Worm (Caenorhabditis elegans) whole organism, L4 larva: ENCODE measurements around the gene ten-1.

Experiments used
- F10B5.3 ChIP-seq: sonication (generic microtip); optimal IDR thresholded peaks from 2 replicates; lab custom pipeline; 2016; ENCODE audit warnings: mild to moderate bottlenecking, missing genetic modification characterization, missing compliant biosample characterization
- F37D6.2 ChIP-seq: sonication (generic microtip); optimal IDR thresholded peaks from 2 replicates; lab custom pipeline; 2016; ENCODE audit warnings: mild to moderate bottlenecking, missing genetic modification characterization, missing compliant biosample characterization
- R02D3.7 ChIP-seq: fragments of 150-350 bp; sonication (generic microtip); optimal IDR thresholded peaks from 3 replicates; lab custom pipeline; 2014; ENCODE audit warnings: missing biosample characterization, missing genetic modification characterization
- T26A8.4 ChIP-seq: fragments of 200-800 bp; sonication (Bioruptor generic); IDR thresholded peaks from 2 replicates; pipeline ENCODE4 v1.3.6; 2022; ENCODE audit warnings: missing genetic modification characterization, missing compliant biosample characterization
- Y105C5A.15 ChIP-seq: fragments of 200-800 bp; sonication (Bioruptor generic); IDR thresholded peaks from 2 replicates; pipeline ENCODE4 v1.3.6; 2022; ENCODE audit warnings: missing genetic modification characterization, missing compliant biosample characterization
- Y75B8A.6 ChIP-seq: fragments of 200-800 bp; sonication (Bioruptor generic); IDR thresholded peaks from 2 replicates; pipeline ENCODE4 v1.3.6; 2022; ENCODE audit warnings: missing genetic modification reagents, missing genetic modification characterization, missing compliant biosample characterization
- ZK337.2 ChIP-seq: fragments of 200-800 bp; sonication (Bioruptor generic); IDR thresholded peaks from 2 replicates; pipeline ENCODE4 v1.3.6; 2022; ENCODE audit warnings: missing genetic modification reagents, missing genetic modification characterization, missing compliant biosample characterization
- ceh-32 ChIP-seq: sonication (generic microtip); optimal IDR thresholded peaks from 2 replicates; lab custom pipeline; 2016; ENCODE audit warnings: mild to moderate bottlenecking, missing genetic modification characterization, missing compliant biosample characterization; ENCODE audit not compliant: poor library complexity
- ceh-82 ChIP-seq: sonication (generic microtip); optimal IDR thresholded peaks from 2 replicates; lab custom pipeline; 2017; ENCODE audit warnings: missing biosample characterization, missing genetic modification characterization
- cey-2 ChIP-seq: sonication (generic microtip); optimal IDR thresholded peaks from 3 replicates; lab custom pipeline; 2017; ENCODE audit warnings: missing genetic modification characterization, mild to moderate bottlenecking, missing compliant biosample characterization, antibody characterized with exemption, borderline replicate concordance; ENCODE audit not compliant: insufficient read depth
- ctbp-1 ChIP-seq: fragments of 200-800 bp; sonication (Bioruptor generic); IDR thresholded peaks from 2 replicates; pipeline ENCODE4 v1.3.6; 2022; ENCODE audit warnings: missing genetic modification reagents, missing genetic modification characterization, missing compliant biosample characterization
- daf-16 ChIP-seq, 3 experiments: sonication (generic microtip); optimal IDR thresholded peaks; 2 replicates each; lab custom pipeline; 2016 to 2017; ENCODE audit warnings: missing genetic modification characterization in 3 of 3, missing genetic modification reagents in 3 of 3, mild to moderate bottlenecking in 2 of 3, missing compliant biosample characterization in 2 of 3, missing biosample characterization in 1 of 3, moderate library complexity in 1 of 3
- daf-8 ChIP-seq: fragments of 200-800 bp; sonication (Bioruptor generic); IDR thresholded peaks from 2 replicates; pipeline ENCODE4 v1.3.6; 2022; ENCODE audit warnings: missing genetic modification characterization, missing compliant biosample characterization
- dmd-6 ChIP-seq: fragments of 200-800 bp; sonication (Bioruptor generic); IDR thresholded peaks from 2 replicates; pipeline ENCODE4 v1.3.6; 2022; ENCODE audit warnings: missing genetic modification reagents, missing genetic modification characterization, missing compliant biosample characterization
- dmd-8 ChIP-seq: fragments of 200-800 bp; sonication (Bioruptor generic); IDR thresholded peaks from 2 replicates; pipeline ENCODE4 v1.3.6; 2022; ENCODE audit warnings: missing genetic modification characterization, missing compliant biosample characterization
- dpl-1 ChIP-seq: fragments of 150-350 bp; optimal IDR thresholded peaks from 2 replicates; lab custom pipeline; 2014; ENCODE audit warnings: missing biosample characterization, missing genetic modification reagents, missing genetic modification characterization
- egl-27 ChIP-seq: sonication (generic microtip); optimal IDR thresholded peaks from 3 replicates; lab custom pipeline; 2017; ENCODE audit warnings: missing biosample characterization, missing genetic modification reagents, missing genetic modification characterization
- fkh-10 ChIP-seq: fragments of 150-350 bp; optimal IDR thresholded peaks from 2 replicates; lab custom pipeline; 2014; ENCODE audit warnings: missing biosample characterization, missing genetic modification reagents, missing genetic modification characterization
- fos-1 ChIP-seq: fragments of 150-350 bp; optimal IDR thresholded peaks from 2 replicates; lab custom pipeline; 2014; ENCODE audit warnings: missing biosample characterization, missing genetic modification characterization
- hlh-11 ChIP-seq: fragments of 200-800 bp; sonication (Bioruptor generic); optimal IDR thresholded peaks from 2 replicates; lab custom pipeline; 2018; ENCODE audit warnings: mild to moderate bottlenecking, missing genetic modification characterization, missing compliant biosample characterization
- lin-13 ChIP-seq: fragments of 150-350 bp; optimal IDR thresholded peaks from 2 replicates; lab custom pipeline; 2014; ENCODE audit warnings: missing biosample characterization, missing genetic modification reagents, missing genetic modification characterization
- lin-38 ChIP-seq: fragments of 200-800 bp; sonication (Bioruptor generic); IDR thresholded peaks from 2 replicates; pipeline ENCODE4 v1.3.6; 2022; ENCODE audit warnings: missing genetic modification reagents, missing genetic modification characterization, missing compliant biosample characterization
- lin-39 ChIP-seq: fragments of 150-350 bp; optimal IDR thresholded peaks from 2 replicates; lab custom pipeline; 2014; ENCODE audit warnings: missing biosample characterization, missing genetic modification reagents, missing genetic modification characterization
- lir-3 ChIP-seq: sonication (generic microtip); optimal IDR thresholded peaks from 2 replicates; lab custom pipeline; 2016; ENCODE audit warnings: mild to moderate bottlenecking, missing genetic modification characterization, missing compliant biosample characterization
- lsy-2 ChIP-seq, 2 experiments: fragments of 150-350 bp in 1 of 2; sonication (generic microtip) in 1 of 2; optimal IDR thresholded peaks; 2 replicates each; lab custom pipeline; 2014 to 2017; ENCODE audit warnings: missing biosample characterization in 2 of 2, missing genetic modification characterization in 2 of 2
- mdt-29 ChIP-seq: fragments of 200-800 bp; sonication (Bioruptor generic); IDR thresholded peaks from 2 replicates; pipeline ENCODE4 v1.3.6; 2022; ENCODE audit warnings: missing genetic modification reagents, missing genetic modification characterization, missing compliant biosample characterization
- mep-1 ChIP-seq: fragments of 150-350 bp; sonication (generic microtip); optimal IDR thresholded peaks from 3 replicates; lab custom pipeline; 2014; ENCODE audit warnings: missing biosample characterization, missing genetic modification characterization
- mes-2 ChIP-seq: sonication (generic microtip); optimal IDR thresholded peaks from 2 replicates; lab custom pipeline; 2016; ENCODE audit warnings: missing genotype, mild to moderate bottlenecking, missing genetic modification characterization, missing compliant biosample characterization; ENCODE audit not compliant: poor library complexity, severe bottlenecking
- mxl-2 ChIP-seq: fragments of 200-800 bp; sonication (Bioruptor generic); conservative IDR thresholded peaks from 2 replicates; pipeline ENCODE4 v1.3.6; 2022; ENCODE audit warnings: missing genetic modification reagents, missing genetic modification characterization, missing compliant biosample characterization
- nhr-102 ChIP-seq: sonication (generic microtip); optimal IDR thresholded peaks from 2 replicates; lab custom pipeline; 2016; ENCODE audit warnings: mild to moderate bottlenecking, missing genetic modification characterization, moderate library complexity, missing compliant biosample characterization
- nhr-11 ChIP-seq: fragments of 150-350 bp; optimal IDR thresholded peaks from 2 replicates; lab custom pipeline; 2014; ENCODE audit warnings: missing biosample characterization, missing genetic modification characterization
- nhr-25 ChIP-seq: sonication (generic microtip); optimal IDR thresholded peaks from 2 replicates; lab custom pipeline; 2017; ENCODE audit warnings: missing genetic modification characterization, mild to moderate bottlenecking, missing compliant biosample characterization, antibody characterized with exemption, moderate library complexity, borderline replicate concordance; ENCODE audit not compliant: insufficient read depth
- nhr-28 ChIP-seq: fragments of 150-350 bp; optimal IDR thresholded peaks from 2 replicates; lab custom pipeline; 2014; ENCODE audit warnings: missing biosample characterization, missing genetic modification characterization
- nhr-48 ChIP-seq: sonication (generic microtip); optimal IDR thresholded peaks from 2 replicates; lab custom pipeline; 2016; ENCODE audit warnings: mild to moderate bottlenecking, missing genetic modification characterization, missing compliant biosample characterization
- nhr-6 ChIP-seq: fragments of 150-350 bp; optimal IDR thresholded peaks from 2 replicates; lab custom pipeline; 2014; ENCODE audit warnings: missing biosample characterization, missing genetic modification characterization
- nhr-76 ChIP-seq: fragments of 150-350 bp; optimal IDR thresholded peaks from 2 replicates; lab custom pipeline; 2014; ENCODE audit warnings: missing biosample characterization, missing genetic modification characterization
- saeg-2 ChIP-seq: fragments of 200-800 bp; sonication (Bioruptor generic); IDR thresholded peaks from 2 replicates; pipeline ENCODE4 v1.3.6; 2022; ENCODE audit warnings: missing genetic modification reagents, missing genetic modification characterization, missing compliant biosample characterization
- snpc-4 ChIP-seq: fragments of 150-350 bp; optimal IDR thresholded peaks from 2 replicates; lab custom pipeline; 2014; ENCODE audit warnings: missing biosample characterization, missing genetic modification characterization
- spr-1 ChIP-seq: sonication (generic microtip); optimal IDR thresholded peaks from 2 replicates; lab custom pipeline; 2016; ENCODE audit warnings: mild to moderate bottlenecking, missing genetic modification characterization, missing compliant biosample characterization
- spr-3 ChIP-seq: fragments of 200-800 bp; sonication (Bioruptor generic); optimal IDR thresholded peaks from 2 replicates; lab custom pipeline; 2018; ENCODE audit warnings: mild to moderate bottlenecking, missing genetic modification characterization, missing compliant biosample characterization
- unc-39 ChIP-seq: sonication (generic microtip); optimal IDR thresholded peaks from 2 replicates; lab custom pipeline; 2017; ENCODE audit warnings: missing biosample characterization, missing genetic modification characterization
- unc-62 ChIP-seq, 3 experiments: fragments of 150-350 bp in 1 of 3; sonication (generic microtip); optimal IDR thresholded peaks in 2 of 3; peaks in 1 of 3; 1 replicate in 1 of 3; 2 replicates in 2 of 3; lab custom pipeline; 2014 to 2017; ENCODE audit warnings: missing biosample characterization in 3 of 3, missing genetic modification characterization in 3 of 3, missing genetic modification reagents in 3 of 3, missing genotype in 1 of 3
- vab-7 ChIP-seq: fragments of 200-800 bp; sonication (Bioruptor generic); IDR thresholded peaks from 2 replicates; pipeline ENCODE4 v1.3.6; 2022; ENCODE audit warnings: missing genetic modification reagents, missing genetic modification characterization, missing compliant biosample characterization
- zfp-2 ChIP-seq: sonication (generic microtip); optimal IDR thresholded peaks from 2 replicates; lab custom pipeline; 2016; ENCODE audit warnings: mild to moderate bottlenecking, missing genetic modification characterization, missing compliant biosample characterization
- zfp-3 ChIP-seq: fragments of 200-800 bp; sonication (Bioruptor generic); conservative IDR thresholded peaks from 2 replicates; pipeline ENCODE4 v1.3.6; 2022; ENCODE audit warnings: missing genetic modification reagents, missing genetic modification characterization, missing compliant biosample characterization
- zip-11 ChIP-seq: fragments of 200-800 bp; sonication (Bioruptor generic); IDR thresholded peaks from 2 replicates; pipeline ENCODE4 v1.3.6; 2022; ENCODE audit warnings: missing genetic modification characterization, missing compliant biosample characterization

The ten-1 gene

DNA sequence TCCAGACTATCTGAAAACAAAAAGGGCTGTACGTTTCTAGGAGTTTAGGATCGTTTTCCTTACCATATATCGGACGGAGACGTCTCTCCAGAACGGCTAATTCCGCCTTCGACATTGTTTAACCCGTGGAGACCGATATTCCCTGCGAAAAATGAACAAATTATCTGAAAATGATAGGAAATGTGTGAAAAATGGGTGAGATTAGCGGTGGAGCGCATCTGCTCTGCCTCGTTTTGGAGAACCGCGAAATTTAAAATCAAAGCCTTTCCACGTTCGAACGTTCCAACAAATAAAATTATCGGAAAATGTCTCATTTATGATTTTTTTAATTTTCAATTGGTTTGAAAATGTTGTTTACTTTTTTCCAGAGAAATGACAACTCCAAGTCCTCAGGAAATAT lies 48.5 kb downstream of the ten-1 start, which contains the start of the genes cra-1 and kbp-1:
cra-1 (minus strand) TSS at position 193 of the 400 bp plus-strand sequence.
kbp-1 (plus strand) TSS at position 366 of the 400 bp plus-strand sequence.
- TF ChIP-seq mes-2 (tag; lab: Kevin White, UChicago) (peak; percentile 41), ZK337.2 (GFP tag; lab: Robert Waterston, UW) (no peak), lsy-2 (tag; optimal IDR thresholded peaks at IDR 0.05; lab: Kevin White, UChicago) (peak in 1 of 2 experiments; percentile 55), nhr-28 (tag; lab: Kevin White, UChicago) (no peak), dpl-1 (GFP tag; lab: Kevin White, UChicago) (peak; percentile 82), nhr-11 (peak; percentile 13), snpc-4 (tag; lab: Kevin White, UChicago) (no peak), R02D3.7 (tag; lab: Kevin White, UChicago) (no peak), mep-1 (tag; lab: Kevin White, UChicago) (no peak), unc-62 (GFP tag; optimal IDR thresholded peaks at IDR 0.05 in 1 of 2; lab: Kevin White, UChicago) (peak in 1 of 2 experiments; percentile 65), unc-62 (tag; optimal IDR thresholded peaks at IDR 0.05; lab: Kevin White, UChicago) (no peak), dmd-6 (GFP tag; lab: Robert Waterston, UW) (0 out of 2 replicates have a peak, but pooled peaks have one; percentile 10), lin-39 (tag; lab: Kevin White, UChicago) (no peak), nhr-76 (tag; lab: Kevin White, UChicago) (no peak), daf-16 (GFP tag; optimal IDR thresholded peaks at IDR 0.05; lab: Kevin White, UChicago) (no peak), daf-16 (tag; optimal IDR thresholded peaks at IDR 0.05; lab: Kevin White, UChicago) (no peak), T26A8.4 (GFP tag; lab: Robert Waterston, UW) (no peak), nhr-48 (tag; lab: Kevin White, UChicago) (no peak), lin-13 (GFP tag; lab: Kevin White, UChicago) (no peak), mxl-2 (no peak), lin-38 (GFP tag; lab: Robert Waterston, UW) (peak; percentile 91)

DNA sequence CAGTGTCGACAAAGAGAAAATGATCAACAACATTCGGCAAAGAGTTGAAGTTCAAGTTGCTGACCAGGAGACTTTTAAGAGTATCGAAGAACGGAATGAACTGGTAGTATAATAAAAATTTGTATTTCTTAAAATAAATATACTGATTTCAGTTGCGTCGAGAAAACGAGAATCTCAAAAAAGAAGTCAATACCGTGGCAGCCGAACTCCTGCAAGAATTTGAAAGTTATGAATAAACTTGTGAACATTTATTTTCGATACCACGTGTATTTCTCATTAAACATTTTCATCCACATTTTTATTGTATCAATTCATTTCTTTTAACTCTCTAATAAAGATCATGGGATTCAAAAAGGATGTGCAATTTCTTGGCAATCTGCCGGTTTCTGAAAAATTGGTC lies 49.3 kb downstream of the ten-1 start, which contains the start of gene K04C2.8:
K04C2.8 (plus strand) TSS at position 301 of the 400 bp plus-strand sequence.
- TF ChIP-seq F37D6.2 (no peak), egl-27 (tag; lab: Kevin White, UChicago) (no peak), lir-3 (tag; lab: Kevin White, UChicago) (no peak), daf-8 (GFP tag; lab: Robert Waterston, UW) (no peak), hlh-11 (tag; lab: Kevin White, UChicago) (no peak), Y105C5A.15 (no peak), zfp-2 (tag; lab: Kevin White, UChicago) (no peak), dmd-8 (no peak), mep-1 (tag; lab: Kevin White, UChicago) (no peak), Y75B8A.6 (no peak), nhr-6 (tag; lab: Kevin White, UChicago) (no peak), nhr-102 (tag; lab: Kevin White, UChicago) (no peak), ceh-82 (no peak), unc-39 (no peak), vab-7 (GFP tag; lab: Robert Waterston, UW) (no peak), mdt-29 (GFP tag; lab: Robert Waterston, UW) (no peak), cey-2 (tag; lab: Kevin White, UChicago) (no peak), ctbp-1 (GFP tag; lab: Robert Waterston, UW) (no peak), lin-38 (GFP tag; lab: Robert Waterston, UW) (no peak), ceh-32 (no peak)

DNA sequence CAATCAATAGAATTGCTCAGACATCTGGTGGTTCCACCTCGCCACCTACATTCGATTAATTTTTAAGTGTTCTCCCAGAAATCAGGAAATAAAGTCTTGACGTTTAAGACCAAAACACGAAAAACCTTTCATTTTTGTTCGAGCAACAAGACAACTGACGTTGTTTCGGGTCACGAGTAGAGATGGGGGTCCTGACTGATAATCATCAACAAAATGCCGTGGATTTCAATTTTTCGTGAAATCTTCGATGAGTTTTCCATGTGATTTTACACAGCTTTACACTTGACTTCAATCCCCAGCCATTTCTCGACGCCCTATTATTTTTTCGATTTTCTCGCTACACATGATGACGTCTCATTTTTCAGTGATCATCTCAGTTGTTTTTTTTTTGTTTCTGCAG lies 50.3 kb downstream of the ten-1 start:
- TF ChIP-seq lsy-2 (tag; optimal IDR thresholded peaks at IDR 0.05; lab: Kevin White, UChicago): no peak
- TF ChIP-seq hlh-11 (tag; lab: Kevin White, UChicago): peak; percentile 59
- no peak for TF ChIP-seq dmd-6 (GFP tag; lab: Robert Waterston, UW)
- TF ChIP-seq mxl-2: no peak
- no peak for TF ChIP-seq F10B5.3
- no peak for TF ChIP-seq nhr-76 (tag; lab: Kevin White, UChicago)
- TF ChIP-seq fkh-10 (GFP tag; lab: Kevin White, UChicago): no peak
- TF ChIP-seq zip-11 (GFP tag; lab: Robert Waterston, UW): no peak
- TF ChIP-seq lin-13 (GFP tag; lab: Kevin White, UChicago): no peak
- TF ChIP-seq nhr-25 (tag; lab: Kevin White, UChicago): no peak
- peak in 1 of 2 experiments; percentile 66 for TF ChIP-seq daf-16 (GFP tag; optimal IDR thresholded peaks at IDR 0.05; lab: Kevin White, UChicago)
- TF ChIP-seq daf-16 (tag; optimal IDR thresholded peaks at IDR 0.05; lab: Kevin White, UChicago): no peak
- TF ChIP-seq dmd-8: no peak
- TF ChIP-seq saeg-2: no peak
- no peak for TF ChIP-seq spr-1 (tag; lab: Kevin White, UChicago)
- TF ChIP-seq T26A8.4 (GFP tag; lab: Robert Waterston, UW): no peak
- no peak for TF ChIP-seq fos-1
- no peak for TF ChIP-seq zfp-3 (GFP tag; lab: Robert Waterston, UW)
- no peak for TF ChIP-seq spr-3 (GFP tag; lab: Kevin White, UChicago)
- peak; percentile 45 for TF ChIP-seq nhr-11
